Fruit fly (Drosophila melanogaster): Measurements from ENCODE around the gene lds.

lds gene

DNA sequence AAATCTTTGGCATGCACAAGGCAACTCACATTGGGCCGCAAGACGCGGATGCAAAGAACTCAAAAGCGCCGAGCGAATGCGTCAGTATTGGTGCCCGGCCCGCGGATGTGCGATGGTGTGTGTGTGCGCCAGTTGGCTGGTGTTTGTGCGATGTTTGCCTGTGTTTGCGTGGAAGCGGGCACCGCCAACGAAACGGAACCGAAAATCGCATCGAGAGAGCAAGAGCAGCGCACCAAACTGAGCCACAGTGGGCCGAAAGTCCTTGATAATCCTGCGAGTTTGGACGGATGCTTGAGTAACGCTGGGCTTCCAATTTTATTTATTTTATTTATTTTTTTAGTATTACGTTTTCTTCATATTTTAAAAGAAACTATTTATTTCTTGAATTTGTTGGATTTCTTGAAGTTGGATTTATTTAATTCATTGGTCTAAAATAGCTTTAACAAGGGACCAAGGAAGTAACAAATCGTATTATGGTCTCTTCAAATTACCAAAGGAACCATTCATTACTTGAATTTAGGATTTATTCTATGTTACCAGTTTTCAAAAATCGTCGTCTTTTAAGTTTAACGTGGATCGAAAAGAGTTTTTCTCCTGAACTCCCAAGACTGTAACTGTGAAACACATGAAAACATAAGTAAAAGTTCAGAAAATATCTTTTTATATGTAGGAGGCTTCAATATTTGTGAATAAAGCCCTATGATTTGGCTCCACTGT, 42.7 kb downstream of the lds start (continued):
- TF ChIP-seq CG10209 (GFP tag; optimal IDR thresholded peaks at IDR 0.05) (peak; percentile 40), Dref (GFP tag; IDR thresholded peaks at IDR 0.05) (no peak), CG9437 (GFP tag; optimal IDR thresholded peaks at IDR 0.05) (peak; percentile 76), Fer3 (tag; optimal IDR thresholded peaks at IDR 0.05) (no peak), sd (tag; optimal IDR thresholded peaks at IDR 0.05) (no peak), CG4730 (GFP tag; IDR thresholded peaks at IDR 0.05) (no peak), wdn (GFP tag; IDR thresholded peaks at IDR 0.05) (no peak), ranshi (GFP tag; IDR thresholded peaks at IDR 0.05) (no peak), fd102C (GFP tag; optimal IDR thresholded peaks at IDR 0.05) (no peak), Nf-YA (GFP tag; IDR thresholded peaks at IDR 0.05) (no peak), HHEX (GFP tag; optimal IDR thresholded peaks at IDR 0.05) (no peak), slou (GFP tag; optimal IDR thresholded peaks at IDR 0.05) (peak; percentile 13), Optix (GFP tag; IDR thresholded peaks at IDR 0.05) (0 out of 3 replicates have a peak, but pooled peaks have one; percentile 15), CG31224 (GFP tag; IDR thresholded peaks at IDR 0.05) (no peak), CrebB (tag; optimal IDR thresholded peaks at IDR 0.05) (no peak), hth (optimal IDR thresholded peaks at IDR 0.05) (no peak), Nf-YB (GFP tag; optimal IDR thresholded peaks at IDR 0.05) (peak; percentile 93), CG33557 (GFP tag; optimal IDR thresholded peaks at IDR 0.05) (peak; percentile 72), CG11504 (tag; optimal IDR thresholded peaks at IDR 0.05) (peak; percentile 63), CG3163 (GFP tag; optimal IDR thresholded peaks at IDR 0.05) (no peak), Scr (GFP tag; IDR thresholded peaks at IDR 0.05; ENCODE audit: partially characterized antibody) (no peak), Gsc (GFP tag; IDR thresholded peaks at IDR 0.05) (no peak), ssp (GFP tag; IDR thresholded peaks at IDR 0.05) (no peak), ro (GFP tag; IDR thresholded peaks at IDR 0.05) (peak; percentile 10; the same call in 1 of the 2 replicates), CG11695 (GFP tag; IDR thresholded peaks at IDR 0.05) (no peak), Ets65A (GFP tag) (peak; percentile 10), CG8765 (GFP tag; IDR thresholded peaks at IDR 0.05) (peak; percentile 59; the same call in 1 of the 2 replicates), CG17829 (tag; optimal IDR thresholded peaks at IDR 0.05) (peak; percentile 72), unpg (GFP tag; optimal IDR thresholded peaks at IDR 0.05) (no peak), CG15479 (GFP tag; optimal IDR thresholded peaks at IDR 0.05) (peak; percentile 40), tx (GFP tag; optimal IDR thresholded peaks at IDR 0.05) (no peak), Ssrp (tag; optimal IDR thresholded peaks at IDR 0.05) (no peak), pan (optimal IDR thresholded peaks at IDR 0.05) (no peak), pan (GFP tag; optimal IDR thresholded peaks at IDR 0.05 in 1 of 2, IDR thresholded peaks at IDR 0.05 in 1 of 2) (no peak), CG12219 (GFP tag; optimal IDR thresholded peaks at IDR 0.05) (no peak), kay (GFP tag; optimal IDR thresholded peaks at IDR 0.05) (peak; percentile 29), sr (GFP tag; IDR thresholded peaks at IDR 0.05) (0 out of 3 replicates have a peak, but pooled peaks have one; percentile 10), CG10321 (GFP tag; IDR thresholded peaks at IDR 0.05) (no peak), vfl (GFP tag; optimal IDR thresholded peaks at IDR 0.05) (no peak), CG14441 (GFP tag; IDR thresholded peaks at IDR 0.05) (no peak), CG4617 (GFP tag; optimal IDR thresholded peaks at IDR 0.05; ENCODE audit: borderline replicate concordance) (peak; percentile 10), Dfd (GFP tag; optimal IDR thresholded peaks at IDR 0.05) (no peak), Adf1 (GFP tag; IDR thresholded peaks at IDR 0.05) (no peak), CG10462 (GFP tag; optimal IDR thresholded peaks at IDR 0.05) (peak; percentile 22), corto (GFP tag; optimal IDR thresholded peaks at IDR 0.05) (no peak), CG8478 (optimal IDR thresholded peaks at IDR 0.05) (peak; percentile 72), CG7745 (tag; optimal IDR thresholded peaks at IDR 0.05) (no peak), CG11247 (GFP tag; IDR thresholded peaks at IDR 0.05) (no peak), CG18599 (GFP tag; optimal IDR thresholded peaks at IDR 0.05) (no peak), cas (GFP tag; IDR thresholded peaks at IDR 0.05) (no peak), CG7357 (GFP tag; IDR thresholded peaks at IDR 0.05) (no peak)

All from whole organism, embryonic.